Worm (Caenorhabditis elegans) whole organism, early embryonic: ENCODE data around the gene arx-2.

Experiments used
- ama-1 ChIP-seq: fragments of 150-350 bp; optimal IDR thresholded peaks from 2 replicates; lab custom pipeline; 2014
- flt-1 ChIP-seq: fragments of 200-800 bp; sonication (Bioruptor generic); IDR thresholded peaks from 2 replicates; pipeline ENCODE4 v1.3.6; 2022; ENCODE audit warnings: missing genetic modification characterization, missing compliant biosample characterization
- hmg-4 ChIP-seq: fragments of 200-800 bp; sonication (Bioruptor generic); optimal IDR thresholded peaks from 2 replicates; lab custom pipeline; 2018; ENCODE audit warnings: mild to moderate bottlenecking, missing genetic modification characterization, missing compliant biosample characterization

DNA sequence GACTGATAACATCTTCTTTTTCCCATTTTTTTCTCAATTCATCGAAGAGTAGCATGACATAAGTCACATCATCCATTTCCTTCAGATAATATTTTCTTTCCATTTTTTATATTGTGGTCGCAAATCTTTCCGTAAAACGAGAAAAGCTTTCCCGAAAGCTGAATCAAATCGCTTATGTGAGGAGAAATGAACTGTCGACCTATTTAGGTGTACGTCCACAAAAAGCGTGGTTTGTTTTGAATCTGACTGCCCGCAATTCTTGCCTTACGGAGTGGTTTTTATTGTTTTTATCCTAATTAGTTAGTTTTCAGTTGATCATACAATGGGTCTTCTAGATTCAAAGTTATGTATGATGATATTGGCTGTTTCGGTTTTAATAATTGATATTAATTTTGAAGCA is 20.1 kb upstream of the arx-2 start, which contains the start of gene ttll-15:
- TF ChIP-seq hmg-4 (GFP tag; lab: Kevin White, UChicago) (no peak), flt-1 (GFP tag; lab: Robert Waterston, UW) (no peak), ama-1 (no peak)
